Worm (Caenorhabditis elegans) whole organism, L1 larva: ENCODE data around the gene R12B2.8.
A peak's percentile ranks its signal among the peaks of the same experiment; 100 is the strongest.

Source experiments
- C16A3.4 ChIP-seq: fragments of 150-350 bp; optimal IDR thresholded peaks from 2 replicates; lab custom pipeline; 2014; ENCODE audit warnings: missing biosample characterization, missing genetic modification characterization
- C34B4.2 ChIP-seq: sonication (generic microtip); optimal IDR thresholded peaks from 2 replicates; lab custom pipeline; 2017; ENCODE audit warnings: mild to moderate bottlenecking, missing genetic modification characterization, missing compliant biosample characterization
- F16B12.6 ChIP-seq: fragments of 150-350 bp; optimal IDR thresholded peaks from 2 replicates; lab custom pipeline; 2014; ENCODE audit warnings: missing biosample characterization, missing genetic modification characterization
- alr-1 ChIP-seq: fragments of 200-800 bp; sonication (Bioruptor generic); optimal IDR thresholded peaks from 2 replicates; lab custom pipeline; 2018; ENCODE audit warnings: borderline replicate concordance, mild to moderate bottlenecking, missing genetic modification characterization, missing compliant biosample characterization
- aly-2 ChIP-seq: fragments of 150-350 bp; optimal IDR thresholded peaks from 2 replicates; lab custom pipeline; 2014; ENCODE audit warnings: missing biosample characterization, missing genetic modification characterization
- ama-1 ChIP-seq: fragments of 150-350 bp; optimal IDR thresholded peaks from 2 replicates; lab custom pipeline; 2014
- blmp-1 ChIP-seq: fragments of 150-350 bp; optimal IDR thresholded peaks from 2 replicates; lab custom pipeline; 2014; ENCODE audit warnings: missing biosample characterization, missing genetic modification characterization
- ceh-63 ChIP-seq: fragments of 200-800 bp; sonication (Bioruptor generic); optimal IDR thresholded peaks from 2 replicates; lab custom pipeline; 2018; ENCODE audit warnings: mild to moderate bottlenecking, missing genetic modification characterization, missing compliant biosample characterization
- ceh-8 ChIP-seq: fragments of 200-800 bp; sonication (Bioruptor generic); optimal IDR thresholded peaks from 2 replicates; lab custom pipeline; 2018; ENCODE audit warnings: mild to moderate bottlenecking, missing genetic modification characterization, moderate library complexity, missing compliant biosample characterization
- ceh-82 ChIP-seq, 3 experiments: fragments of 150-350 bp in 1 of 3; sonication (generic microtip) in 2 of 3; optimal IDR thresholded peaks; 2 replicates each; lab custom pipeline; 2014 to 2017; ENCODE audit warnings: missing biosample characterization in 3 of 3, missing genetic modification characterization in 3 of 3
- ces-1 ChIP-seq: fragments of 150-350 bp; optimal IDR thresholded peaks from 2 replicates; lab custom pipeline; 2014; ENCODE audit warnings: missing biosample characterization, missing genetic modification reagents, missing genetic modification characterization
- dsc-1 ChIP-seq: sonication (generic microtip); optimal IDR thresholded peaks from 2 replicates; lab custom pipeline; 2016; ENCODE audit warnings: mild to moderate bottlenecking, missing genetic modification characterization, missing compliant biosample characterization
- efl-1 ChIP-seq, 4 experiments: fragments of 150-350 bp; optimal IDR thresholded peaks in 3 of 4; peaks in 1 of 4; 1 replicate in 1 of 4; 2 replicates in 3 of 4; lab custom pipeline; 2014; ENCODE audit warnings: missing biosample characterization in 2 of 4, missing genetic modification characterization in 2 of 4, missing genetic modification reagents in 2 of 4
- egl-13 ChIP-seq: sonication (generic microtip); optimal IDR thresholded peaks from 2 replicates; lab custom pipeline; 2016; ENCODE audit warnings: missing genotype, missing genetic modification reagents, missing genetic modification characterization, missing compliant biosample characterization
- egl-27 ChIP-seq, 2 experiments: fragments of 150-350 bp in 1 of 2; sonication (generic microtip); optimal IDR thresholded peaks; 3 replicates each; lab custom pipeline; 2017 to 2018; ENCODE audit warnings: missing biosample characterization in 2 of 2, missing genetic modification characterization in 2 of 2, missing genetic modification reagents in 2 of 2
- elt-2 ChIP-seq: sonication (generic microtip); optimal IDR thresholded peaks from 2 replicates; lab custom pipeline; 2016; ENCODE audit warnings: missing genetic modification characterization, mild to moderate bottlenecking, inconsistent platforms, missing compliant biosample characterization, missing genetic modification reagents
- elt-3 ChIP-seq, 6 experiments: fragments of 150-350 bp in 1 of 6; sonication (generic microtip); optimal IDR thresholded peaks; 2 replicates each; lab custom pipeline; 2017 to 2018; ENCODE audit warnings: missing biosample characterization in 6 of 6, missing genetic modification characterization in 6 of 6, inconsistent platforms in 1 of 6
- fkh-10 ChIP-seq: sonication (generic microtip); optimal IDR thresholded peaks from 2 replicates; lab custom pipeline; 2017; ENCODE audit warnings: missing biosample characterization, missing genetic modification reagents, missing genetic modification characterization
- fos-1 ChIP-seq: fragments of 150-350 bp; optimal IDR thresholded peaks from 2 replicates; lab custom pipeline; 2014; ENCODE audit warnings: missing biosample characterization, missing genetic modification characterization
- grh-1 ChIP-seq: fragments of 200-800 bp; sonication (Bioruptor generic); IDR thresholded peaks from 2 replicates; pipeline ENCODE4 v1.3.6; 2022; ENCODE audit warnings: missing genetic modification reagents, missing genetic modification characterization, missing compliant biosample characterization
- hlh-17 ChIP-seq: fragments of 200-800 bp; sonication (Bioruptor generic); optimal IDR thresholded peaks from 2 replicates; lab custom pipeline; 2018; ENCODE audit warnings: missing genetic modification characterization, mild to moderate bottlenecking, missing compliant biosample characterization, moderate library complexity, borderline replicate concordance
- irx-1 ChIP-seq: sonication (generic microtip); optimal IDR thresholded peaks from 2 replicates; lab custom pipeline; 2016; ENCODE audit warnings: missing genetic modification characterization, missing compliant biosample characterization
- lin-13 ChIP-seq: fragments of 150-350 bp; optimal IDR thresholded peaks from 2 replicates; lab custom pipeline; 2014; ENCODE audit warnings: missing biosample characterization, missing genetic modification reagents, missing genetic modification characterization
- lin-14 ChIP-seq: fragments of 200-800 bp; sonication (Bioruptor generic); optimal IDR thresholded peaks from 2 replicates; lab custom pipeline; 2018; ENCODE audit warnings: mild to moderate bottlenecking, missing genetic modification characterization, moderate library complexity, missing compliant biosample characterization
- lin-15B ChIP-seq: fragments of 150-350 bp; sonication (generic microtip); optimal IDR thresholded peaks from 3 replicates; lab custom pipeline; 2014; ENCODE audit warnings: missing biosample characterization, missing genetic modification characterization
- lin-35 ChIP-seq, 2 experiments: fragments of 150-350 bp; optimal IDR thresholded peaks; 2 replicates each; lab custom pipeline; 2014; ENCODE audit warnings: missing biosample characterization in 2 of 2, missing genetic modification characterization in 2 of 2, missing genetic modification reagents in 2 of 2
- lir-3 ChIP-seq: sonication (generic microtip); optimal IDR thresholded peaks from 2 replicates; lab custom pipeline; 2016; ENCODE audit warnings: mild to moderate bottlenecking, missing genetic modification characterization, moderate library complexity, missing compliant biosample characterization; ENCODE audit not compliant: poor library complexity
- lsy-2 ChIP-seq, 2 experiments: fragments of 150-350 bp; optimal IDR thresholded peaks; 2 replicates each; lab custom pipeline; 2014; ENCODE audit warnings: missing biosample characterization in 2 of 2, missing genetic modification characterization in 2 of 2
- mdl-1 ChIP-seq, 2 experiments: fragments of 150-350 bp; optimal IDR thresholded peaks; 2 replicates each; lab custom pipeline; 2014 to 2017; ENCODE audit warnings: missing biosample characterization in 2 of 2, missing genetic modification characterization in 2 of 2, inconsistent platforms in 1 of 2
- nhr-12 ChIP-seq: sonication (generic microtip); optimal IDR thresholded peaks from 2 replicates; lab custom pipeline; 2017; ENCODE audit warnings: missing biosample characterization, missing genetic modification characterization
- nhr-20 ChIP-seq: sonication (generic microtip); optimal IDR thresholded peaks from 2 replicates; lab custom pipeline; 2016; ENCODE audit warnings: mild to moderate bottlenecking, missing genetic modification characterization, missing compliant biosample characterization
- nhr-47 ChIP-seq: sonication (generic microtip); optimal IDR thresholded peaks from 2 replicates; lab custom pipeline; 2016; ENCODE audit warnings: mild to moderate bottlenecking, missing genetic modification characterization, moderate library complexity, missing compliant biosample characterization
- nhr-71 ChIP-seq: sonication (generic microtip); optimal IDR thresholded peaks from 2 replicates; lab custom pipeline; 2016; ENCODE audit warnings: mild to moderate bottlenecking, missing genetic modification characterization, moderate library complexity, missing compliant biosample characterization
- nhr-77 ChIP-seq: fragments of 150-350 bp; optimal IDR thresholded peaks from 2 replicates; lab custom pipeline; 2014; ENCODE audit warnings: missing biosample characterization, missing genetic modification characterization
- nhr-84 ChIP-seq: sonication (generic microtip); optimal IDR thresholded peaks from 2 replicates; lab custom pipeline; 2017; ENCODE audit warnings: missing biosample characterization, missing genetic modification characterization
- nhr-90 ChIP-seq: sonication (generic microtip); optimal IDR thresholded peaks from 2 replicates; lab custom pipeline; 2016; ENCODE audit warnings: mild to moderate bottlenecking, missing genetic modification characterization, missing compliant biosample characterization; ENCODE audit not compliant: poor library complexity
- pag-3 ChIP-seq: sonication (generic microtip); optimal IDR thresholded peaks from 2 replicates; lab custom pipeline; 2017; ENCODE audit warnings: missing genetic modification characterization, mild to moderate bottlenecking, missing compliant biosample characterization, antibody characterized with exemption, borderline replicate concordance; ENCODE audit not compliant: insufficient read depth
- pax-3 ChIP-seq: fragments of 200-800 bp; sonication (Bioruptor generic); optimal IDR thresholded peaks from 2 replicates; lab custom pipeline; 2018; ENCODE audit warnings: mild to moderate bottlenecking, missing genetic modification characterization, moderate library complexity, missing compliant biosample characterization
- rnt-1 ChIP-seq: sonication (generic microtip); optimal IDR thresholded peaks from 2 replicates; lab custom pipeline; 2016; ENCODE audit warnings: mild to moderate bottlenecking, missing genetic modification characterization, moderate library complexity, missing compliant biosample characterization
- snu-23 ChIP-seq: sonication (generic microtip); optimal IDR thresholded peaks from 2 replicates; lab custom pipeline; 2016; ENCODE audit warnings: missing genetic modification characterization, missing compliant biosample characterization
- sup-37 ChIP-seq: fragments of 200-800 bp; sonication (Bioruptor generic); optimal IDR thresholded peaks from 2 replicates; lab custom pipeline; 2018; ENCODE audit warnings: mild to moderate bottlenecking, missing genetic modification characterization, missing compliant biosample characterization
- tbx-2 ChIP-seq: sonication (generic microtip); optimal IDR thresholded peaks from 2 replicates; lab custom pipeline; 2016; ENCODE audit warnings: missing genetic modification characterization, missing compliant biosample characterization
- tlp-1 ChIP-seq: fragments of 150-350 bp; optimal IDR thresholded peaks from 2 replicates; lab custom pipeline; 2014; ENCODE audit warnings: missing biosample characterization, missing genetic modification characterization
- unc-130 ChIP-seq: fragments of 150-350 bp; optimal IDR thresholded peaks from 2 replicates; lab custom pipeline; 2017; ENCODE audit warnings: missing biosample characterization, missing genetic modification characterization, inconsistent platforms
- zag-1 ChIP-seq: fragments of 150-350 bp; optimal IDR thresholded peaks from 2 replicates; lab custom pipeline; 2014; ENCODE audit warnings: missing biosample characterization, missing genetic modification characterization

R12B2.8 gene

DNA sequence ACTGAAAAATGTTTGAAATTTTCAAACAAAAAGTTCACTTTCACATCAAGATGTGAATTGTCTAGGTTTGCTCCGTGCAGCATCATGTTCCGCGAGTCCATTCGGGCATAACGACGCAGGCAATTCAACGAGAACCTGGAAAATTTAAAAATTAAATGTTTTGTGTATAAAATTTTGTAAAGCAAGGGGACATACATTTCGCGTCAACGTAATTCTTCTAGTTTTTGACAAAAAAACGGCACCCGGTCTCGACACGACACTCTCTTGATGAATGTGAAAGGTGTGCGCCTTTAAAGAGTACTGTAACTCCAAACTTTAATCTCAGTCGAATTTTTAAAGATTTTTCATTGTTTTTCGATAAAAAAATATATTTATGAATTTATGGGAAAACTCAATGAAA is 10.3 kb downstream of the R12B2.8 start, which contains the start of gene R12B2.6:
R12B2.6 (minus strand) TSS at position 101 of the 400 bp plus-strand sequence.
- no peak for TF ChIP-seq ceh-63 (GFP tag; lab: Kevin White, UChicago)
- TF ChIP-seq nhr-47 (tag; lab: Kevin White, UChicago), result no peak
- no peak for TF ChIP-seq egl-27 (tag; optimal IDR thresholded peaks at IDR 0.05; lab: Kevin White, UChicago)
- no peak for TF ChIP-seq C34B4.2 (tag; lab: Kevin White, UChicago)
- no peak for TF ChIP-seq irx-1 (tag; lab: Kevin White, UChicago)
- no peak for TF ChIP-seq snu-23 (GFP tag; lab: Kevin White, UChicago)
- no peak for TF ChIP-seq ama-1 (lab: Kevin White, UChicago)
- no peak for TF ChIP-seq nhr-77 (tag; lab: Kevin White, UChicago)
- TF ChIP-seq nhr-12 (tag; lab: Kevin White, UChicago), result no peak
- TF ChIP-seq lir-3 (tag; lab: Kevin White, UChicago), result no peak
- TF ChIP-seq tlp-1, result no peak
- TF ChIP-seq ces-1 (GFP tag; lab: Kevin White, UChicago), result no peak
- no peak for TF ChIP-seq lin-14
- TF ChIP-seq lsy-2 (tag; optimal IDR thresholded peaks at IDR 0.05; lab: Kevin White, UChicago), result no peak
- no peak for TF ChIP-seq dsc-1
- no peak for TF ChIP-seq alr-1 (tag; lab: Kevin White, UChicago)
- TF ChIP-seq lin-35 (GFP tag; optimal IDR thresholded peaks at IDR 0.05; lab: Kevin White, UChicago), result no peak
- no peak for TF ChIP-seq mdl-1 (tag; optimal IDR thresholded peaks at IDR 0.05; lab: Kevin White, UChicago)
- TF ChIP-seq grh-1 (GFP tag; lab: Robert Waterston, UW), result no peak
- TF ChIP-seq fos-1 (tag; lab: Kevin White, UChicago), result no peak

DNA sequence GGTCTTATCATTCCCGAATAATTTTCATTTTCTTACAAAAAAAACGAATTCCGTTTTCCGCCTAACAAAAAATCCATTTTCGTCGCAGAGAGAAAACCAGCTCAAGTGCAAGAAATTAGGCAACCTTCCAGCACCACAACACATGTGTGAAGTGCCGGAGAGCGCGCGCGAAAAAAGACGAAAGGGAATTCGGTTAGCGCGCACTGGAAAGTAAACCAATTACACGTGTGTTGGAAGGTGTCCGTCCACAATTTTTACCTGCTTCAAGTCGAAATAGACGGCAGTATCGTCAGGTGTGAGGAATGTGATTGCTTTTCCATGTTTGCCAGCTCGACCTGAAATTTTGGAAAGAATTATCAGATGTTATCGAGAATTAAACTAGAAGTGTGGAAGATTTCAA is 10.9 kb downstream of the R12B2.8 start:
- no peak for TF ChIP-seq F16B12.6 (tag; lab: Kevin White, UChicago)
- TF ChIP-seq blmp-1 (tag; lab: Kevin White, UChicago), result peak; percentile 22

DNA sequence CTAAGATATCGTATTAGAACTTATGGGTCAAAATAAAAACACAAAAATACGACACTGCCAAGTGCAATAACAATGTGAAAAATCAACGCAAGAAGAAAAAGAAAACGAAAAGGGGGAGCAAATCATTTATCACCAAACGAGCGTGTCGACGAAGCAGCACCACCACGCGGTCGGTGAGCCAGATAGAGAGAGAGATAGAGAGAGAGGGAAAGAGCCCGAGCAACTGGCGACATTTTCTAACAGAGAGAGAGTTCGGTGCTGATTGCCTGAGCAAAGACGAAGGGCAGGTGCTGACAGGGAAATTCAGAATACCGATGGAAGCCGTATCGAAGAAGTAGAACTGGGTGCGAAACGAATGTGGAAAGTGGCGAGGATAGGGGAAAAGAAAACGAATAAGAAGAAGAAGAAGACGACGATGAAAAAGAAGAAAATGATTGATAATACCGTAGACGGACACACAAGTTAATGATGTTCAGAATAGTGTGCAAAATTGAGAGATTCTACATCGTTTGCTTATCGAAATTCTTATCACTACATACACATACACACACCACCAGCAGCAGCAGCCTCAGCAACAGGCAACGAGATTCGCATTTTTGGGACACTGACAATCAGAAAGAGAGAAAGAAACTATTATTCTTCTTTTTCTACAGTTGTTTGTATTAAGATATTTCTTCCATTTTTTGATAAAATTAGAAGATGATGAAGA is 11.6 kb downstream of the R12B2.8 start:
- no peak for TF ChIP-seq grh-1 (GFP tag; lab: Robert Waterston, UW)
- no peak for TF ChIP-seq F16B12.6 (tag; lab: Kevin White, UChicago)
- TF ChIP-seq efl-1 (optimal IDR thresholded peaks at IDR 0.05; lab: Kevin White, UChicago), result no peak
- TF ChIP-seq efl-1 (GFP tag; optimal IDR thresholded peaks at IDR 0.05 in 1 of 2; lab: Kevin White, UChicago), result peak in 1 of 2 experiments; percentile 67
- no peak for TF ChIP-seq irx-1 (tag; lab: Kevin White, UChicago)
- no peak for TF ChIP-seq aly-2 (tag; lab: Kevin White, UChicago)
- no peak for TF ChIP-seq pag-3 (tag; lab: Kevin White, UChicago)
- no peak for TF ChIP-seq dsc-1
- no peak for TF ChIP-seq ceh-8 (GFP tag; lab: Kevin White, UChicago)
- TF ChIP-seq fkh-10 (GFP tag; lab: Kevin White, UChicago), result no peak
- TF ChIP-seq elt-3 (tag; optimal IDR thresholded peaks at IDR 0.05; lab: Kevin White, UChicago), result peak in 5 of 6 experiments; percentile 71 to 99 (median 83)
- no peak for TF ChIP-seq sup-37 (GFP tag; lab: Kevin White, UChicago)
- peak in 1 of 2 experiments; percentile 9 for TF ChIP-seq mdl-1 (tag; optimal IDR thresholded peaks at IDR 0.05; lab: Kevin White, UChicago)
- TF ChIP-seq lin-15B (tag; lab: Kevin White, UChicago), result no peak
- TF ChIP-seq egl-13, result no peak
- TF ChIP-seq tbx-2 (tag; lab: Kevin White, UChicago), result no peak
- TF ChIP-seq rnt-1, result peak; percentile 58
- TF ChIP-seq zag-1 (tag; lab: Kevin White, UChicago), result no peak
- no peak for TF ChIP-seq ceh-82 (tag; optimal IDR thresholded peaks at IDR 0.05; lab: Kevin White, UChicago)
- TF ChIP-seq hlh-17 (GFP tag; lab: Kevin White, UChicago), result no peak
- TF ChIP-seq nhr-90, result peak; percentile 45
- TF ChIP-seq unc-130, result peak; percentile 39
- peak; percentile 31 for TF ChIP-seq nhr-71 (tag; lab: Kevin White, UChicago)
- peak; percentile 44 for TF ChIP-seq snu-23 (GFP tag; lab: Kevin White, UChicago)
- peak in 1 of 2 experiments; percentile 41 for TF ChIP-seq lsy-2 (tag; optimal IDR thresholded peaks at IDR 0.05; lab: Kevin White, UChicago)
- peak; percentile 67 for TF ChIP-seq elt-2 (tag; lab: Kevin White, UChicago)
- TF ChIP-seq lin-13 (GFP tag; lab: Kevin White, UChicago), result no peak
- TF ChIP-seq C16A3.4 (tag; lab: Kevin White, UChicago), result no peak
- TF ChIP-seq nhr-20 (tag; lab: Kevin White, UChicago), result peak; percentile 41
- TF ChIP-seq pax-3, result no peak
- TF ChIP-seq nhr-84, result no peak
